Fruit fly (Drosophila melanogaster) whole organism, embryonic: ENCODE data around the gene CG42335.

Experiments used
- Adf1 ChIP-seq: fragments of 200-800 bp; sonication (Bioruptor generic); IDR thresholded peaks from 2 replicates; pipeline ENCODE4 v1.3.6; 2022; ENCODE audit warnings: missing biosample characterization, missing genetic modification characterization
- BEAF-32 ChIP-seq: fragments of 200-800 bp; sonication (Bioruptor generic); optimal IDR thresholded peaks from 3 replicates; lab custom pipeline; 2017; ENCODE audit warnings: missing biosample characterization, missing genetic modification characterization, mild to moderate bottlenecking, moderate library complexity, missing genetic modification reagents
- Bgb ChIP-seq: fragments of 200-800 bp; sonication (Bioruptor generic); IDR thresholded peaks from 2 replicates; pipeline ENCODE4 v1.3.6; 2022; ENCODE audit warnings: missing biosample characterization, missing genetic modification characterization; ENCODE audit not compliant: partially characterized antibody
- Bteb2 ChIP-seq: fragments of 200-800 bp; sonication (Bioruptor generic); optimal IDR thresholded peaks from 2 replicates; lab custom pipeline; 2016; ENCODE audit warnings: missing biosample characterization, missing genetic modification characterization
- CG11456 ChIP-seq: fragments of 200-800 bp; sonication (Bioruptor generic); IDR thresholded peaks from 3 replicates; pipeline ENCODE4 v1.3.6; 2022; ENCODE audit warnings: missing biosample characterization, missing genetic modification characterization
- CG11504 ChIP-seq: fragments of 200-800 bp; sonication (Bioruptor generic); optimal IDR thresholded peaks from 3 replicates; lab custom pipeline; 2019; ENCODE audit warnings: missing biosample characterization, mild to moderate bottlenecking, missing genetic modification characterization, moderate library complexity
- CG11695 ChIP-seq: fragments of 200-800 bp; sonication (Bioruptor generic); IDR thresholded peaks from 3 replicates; pipeline ENCODE4 v1.3.6; 2022; ENCODE audit warnings: missing biosample characterization, missing genetic modification characterization
- CG15696 ChIP-seq: fragments of 200-800 bp; sonication (Bioruptor generic); optimal IDR thresholded peaks from 2 replicates; lab custom pipeline; 2019; ENCODE audit warnings: missing biosample characterization, mild to moderate bottlenecking, missing genetic modification characterization, moderate library complexity
- CG18476 ChIP-seq: fragments of 200-800 bp; sonication (Bioruptor generic); optimal IDR thresholded peaks from 2 replicates; lab custom pipeline; 2016; ENCODE audit warnings: missing biosample characterization, mild to moderate bottlenecking, missing genetic modification characterization
- CG2712 ChIP-seq: fragments of 200-800 bp; optimal IDR thresholded peaks from 3 replicates; lab custom pipeline; 2019; ENCODE audit warnings: missing biosample characterization, mild to moderate bottlenecking, missing genetic modification characterization, moderate library complexity
- CG3407 ChIP-seq: fragments of 200-800 bp; sonication (Bioruptor generic); optimal IDR thresholded peaks from 2 replicates; lab custom pipeline; 2018; ENCODE audit warnings: missing biosample characterization, mild to moderate bottlenecking, missing genetic modification characterization
- CG34224 ChIP-seq: fragments of 200-800 bp; sonication (Bioruptor generic); IDR thresholded peaks from 3 replicates; pipeline ENCODE4 v1.3.6; 2022; ENCODE audit warnings: missing biosample characterization, missing genetic modification characterization; ENCODE audit not compliant: partially characterized antibody
- CG6272 ChIP-seq: fragments of 200-800 bp; sonication (Bioruptor generic); IDR thresholded peaks from 2 replicates; pipeline ENCODE4 v1.3.6; 2022; ENCODE audit warnings: missing biosample characterization, missing genetic modification characterization
- CG6791 ChIP-seq: fragments of 200-800 bp; sonication (Bioruptor generic); IDR thresholded peaks from 3 replicates; pipeline ENCODE4 v1.3.6; 2022; ENCODE audit warnings: missing biosample characterization, missing genetic modification characterization; ENCODE audit not compliant: partially characterized antibody
- CG8924 ChIP-seq: fragments of 200-800 bp; optimal IDR thresholded peaks from 3 replicates; lab custom pipeline; 2019; ENCODE audit warnings: missing biosample characterization, mild to moderate bottlenecking, missing genetic modification characterization, moderate library complexity
- Dek ChIP-seq: fragments of 200-800 bp; sonication (Bioruptor generic); optimal IDR thresholded peaks from 3 replicates; lab custom pipeline; 2019; ENCODE audit warnings: missing biosample characterization, mild to moderate bottlenecking, missing genetic modification characterization, moderate library complexity
- Dip2 ChIP-seq: fragments of 200-800 bp; sonication (Bioruptor generic); IDR thresholded peaks from 2 replicates; pipeline ENCODE4 v1.3.6; 2022; ENCODE audit warnings: missing biosample characterization, missing genetic modification characterization
- Ets97D ChIP-seq: fragments of 200-800 bp; sonication (Bioruptor generic); optimal IDR thresholded peaks from 3 replicates; lab custom pipeline; 2016; ENCODE audit warnings: missing biosample characterization, missing genetic modification characterization
- GATAe ChIP-seq: fragments of 200-800 bp; sonication (Bioruptor generic); conservative IDR thresholded peaks from 2 replicates; pipeline ENCODE4 v1.3.6; 2022; ENCODE audit warnings: missing biosample characterization, missing genetic modification characterization
- Gug ChIP-seq: fragments of 200-800 bp; sonication (Bioruptor generic); IDR thresholded peaks from 4 replicates; pipeline ENCODE4 v1.3.6; 2022; ENCODE audit warnings: missing biosample characterization, missing genetic modification characterization
- Jarid2 ChIP-seq: fragments of 200-800 bp; sonication (Bioruptor generic); optimal IDR thresholded peaks from 3 replicates; lab custom pipeline; 2017; ENCODE audit warnings: mild to moderate bottlenecking, missing biosample characterization, missing genetic modification reagents, missing genetic modification characterization
- Med ChIP-seq: fragments of 200-800 bp; sonication (Bioruptor generic); peaks from one replicate; lab custom pipeline; 2016; ENCODE audit warnings: missing biosample characterization, missing genetic modification characterization, mild to moderate bottlenecking, inconsistent platforms, moderate library complexity
- Scr ChIP-seq: fragments of 200-800 bp; sonication (Bioruptor generic); IDR thresholded peaks from 2 replicates; pipeline ENCODE4 v1.3.6; 2022; ENCODE audit warnings: missing biosample characterization, missing genetic modification characterization; ENCODE audit not compliant: partially characterized antibody
- Side ChIP-seq: fragments of 200-800 bp; sonication (Bioruptor generic); optimal IDR thresholded peaks from 2 replicates; lab custom pipeline; 2016; ENCODE audit warnings: missing biosample characterization, missing genetic modification characterization
- Trl ChIP-seq, 3 experiments: fragments of >200 bp in 2 of 3; fragments of 200-800 bp in 1 of 3; sonication (Bioruptor generic) in 1 of 3; optimal IDR thresholded peaks; 2 replicates in 1 of 3; 3 replicates in 2 of 3; lab custom pipeline; 2016 to 2017; ENCODE audit warnings: missing biosample characterization in 1 of 3, missing genetic modification characterization in 1 of 3
- Xrp1 ChIP-seq: fragments of 200-800 bp; sonication (Bioruptor generic); IDR thresholded peaks from 2 replicates; pipeline ENCODE4 v1.3.6; 2022; ENCODE audit warnings: missing biosample characterization, missing genetic modification characterization
- amos ChIP-seq: fragments of 200-800 bp; sonication (Bioruptor generic); IDR thresholded peaks from 2 replicates; pipeline ENCODE4 v1.3.6; 2022; ENCODE audit warnings: missing biosample characterization, missing genetic modification characterization; ENCODE audit not compliant: partially characterized antibody
- aop ChIP-seq: fragments of 200-800 bp; sonication (Bioruptor generic); IDR thresholded peaks from 2 replicates; pipeline ENCODE4 v1.3.6; 2022; ENCODE audit warnings: missing biosample characterization, missing genetic modification characterization
- ato ChIP-seq: fragments of 200-800 bp; sonication (Bioruptor generic); IDR thresholded peaks from 2 replicates; pipeline ENCODE4 v1.3.6; 2022; ENCODE audit warnings: missing biosample characterization, missing genetic modification characterization; ENCODE audit not compliant: partially characterized antibody
- bbx ChIP-seq: fragments of 200-800 bp; sonication (Bioruptor generic); IDR thresholded peaks from 2 replicates; pipeline ENCODE4 v1.3.6; 2022; ENCODE audit warnings: missing biosample characterization, missing genetic modification characterization; ENCODE audit not compliant: partially characterized antibody
- cg ChIP-seq: fragments of 200-800 bp; sonication (Bioruptor generic); optimal IDR thresholded peaks from 3 replicates; lab custom pipeline; 2019; ENCODE audit warnings: missing biosample characterization, mild to moderate bottlenecking, missing genetic modification characterization, moderate library complexity
- chm ChIP-seq: fragments of 200-800 bp; sonication (Bioruptor generic); IDR thresholded peaks from 2 replicates; pipeline ENCODE4 v1.3.6; 2022; ENCODE audit warnings: missing biosample characterization, missing genetic modification characterization
- dan ChIP-seq: fragments of 200-800 bp; sonication (Bioruptor generic); IDR thresholded peaks from 2 replicates; pipeline ENCODE4 v1.3.6; 2022; ENCODE audit warnings: missing biosample characterization, missing genetic modification characterization
- exex ChIP-seq: fragments of 200-800 bp; sonication (Bioruptor generic); optimal IDR thresholded peaks from 4 replicates; lab custom pipeline; 2018; ENCODE audit warnings: missing biosample characterization, mild to moderate bottlenecking, missing genetic modification characterization, moderate library complexity
- ftz-f1 ChIP-seq: fragments of 200-800 bp; sonication (Bioruptor generic); optimal IDR thresholded peaks from 2 replicates; lab custom pipeline; 2016; ENCODE audit warnings: missing biosample characterization, missing genetic modification characterization
- gcm2 ChIP-seq: fragments of 200-800 bp; sonication (Bioruptor generic); optimal IDR thresholded peaks from 2 replicates; lab custom pipeline; 2016; ENCODE audit warnings: missing biosample characterization, missing genetic modification characterization
- gfzf ChIP-seq: fragments of 200-800 bp; sonication (Bioruptor generic); optimal IDR thresholded peaks from 2 replicates; lab custom pipeline; 2016; ENCODE audit warnings: missing biosample characterization, mild to moderate bottlenecking, missing genetic modification characterization, moderate library complexity
- grn ChIP-seq: fragments of 200-800 bp; sonication (Bioruptor generic); optimal IDR thresholded peaks from 3 replicates; lab custom pipeline; 2017; ENCODE audit warnings: missing biosample characterization, missing genetic modification characterization
- ham ChIP-seq: fragments of 200-800 bp; sonication (Bioruptor generic); IDR thresholded peaks from 2 replicates; pipeline ENCODE4 v1.3.6; 2022; ENCODE audit warnings: missing biosample characterization, missing genetic modification characterization
- lab ChIP-seq: fragments of 200-800 bp; sonication (Bioruptor generic); optimal IDR thresholded peaks from 3 replicates; lab custom pipeline; 2017; ENCODE audit warnings: missing biosample characterization, missing genetic modification characterization, mild to moderate bottlenecking, moderate library complexity, missing genetic modification reagents
- pnt ChIP-seq: fragments of 200-800 bp; sonication (Bioruptor generic); optimal IDR thresholded peaks from 3 replicates; lab custom pipeline; 2016; ENCODE audit warnings: missing biosample characterization, missing genetic modification characterization
- pros ChIP-seq: fragments of 200-800 bp; sonication (Bioruptor generic); optimal IDR thresholded peaks from 3 replicates; lab custom pipeline; 2019; ENCODE audit warnings: missing biosample characterization, mild to moderate bottlenecking, missing genetic modification characterization, moderate library complexity
- pum ChIP-seq: fragments of 200-800 bp; sonication (Bioruptor generic); optimal IDR thresholded peaks from 2 replicates; lab custom pipeline; 2016; ENCODE audit warnings: missing biosample characterization, missing genetic modification characterization
- salm ChIP-seq: fragments of 200-800 bp; sonication (Bioruptor generic); optimal IDR thresholded peaks from 2 replicates; lab custom pipeline; 2018; ENCODE audit warnings: missing biosample characterization, mild to moderate bottlenecking, missing genetic modification characterization
- scrt ChIP-seq: fragments of 200-800 bp; sonication (Bioruptor generic); optimal IDR thresholded peaks from 2 replicates; lab custom pipeline; 2018; ENCODE audit warnings: missing biosample characterization, mild to moderate bottlenecking, missing genetic modification characterization, moderate library complexity
- sug ChIP-seq: fragments of 200-800 bp; optimal IDR thresholded peaks from 2 replicates; lab custom pipeline; 2019; ENCODE audit warnings: missing biosample characterization, mild to moderate bottlenecking, missing genetic modification characterization, moderate library complexity
- tll ChIP-seq, 2 experiments: fragments of 200-800 bp in 1 of 2; fragments of >200 bp in 1 of 2; sonication (Bioruptor generic) in 1 of 2; optimal IDR thresholded peaks; 2 replicates each; lab custom pipeline; 2017 to 2019; ENCODE audit warnings: missing biosample characterization in 2 of 2, missing genetic modification characterization in 2 of 2, mild to moderate bottlenecking in 1 of 2, moderate library complexity in 1 of 2
- z ChIP-seq: fragments of 200-800 bp; sonication (Bioruptor generic); IDR thresholded peaks from 3 replicates; pipeline ENCODE4 v1.3.6; 2022; ENCODE audit warnings: missing biosample characterization, missing genetic modification characterization
- zen2 ChIP-seq: fragments of 200-800 bp; sonication (Bioruptor generic); IDR thresholded peaks from 3 replicates; pipeline ENCODE4 v1.3.6; 2022; ENCODE audit warnings: missing biosample characterization, missing genetic modification characterization; ENCODE audit not compliant: partially characterized antibody

Gene CG42335

DNA sequence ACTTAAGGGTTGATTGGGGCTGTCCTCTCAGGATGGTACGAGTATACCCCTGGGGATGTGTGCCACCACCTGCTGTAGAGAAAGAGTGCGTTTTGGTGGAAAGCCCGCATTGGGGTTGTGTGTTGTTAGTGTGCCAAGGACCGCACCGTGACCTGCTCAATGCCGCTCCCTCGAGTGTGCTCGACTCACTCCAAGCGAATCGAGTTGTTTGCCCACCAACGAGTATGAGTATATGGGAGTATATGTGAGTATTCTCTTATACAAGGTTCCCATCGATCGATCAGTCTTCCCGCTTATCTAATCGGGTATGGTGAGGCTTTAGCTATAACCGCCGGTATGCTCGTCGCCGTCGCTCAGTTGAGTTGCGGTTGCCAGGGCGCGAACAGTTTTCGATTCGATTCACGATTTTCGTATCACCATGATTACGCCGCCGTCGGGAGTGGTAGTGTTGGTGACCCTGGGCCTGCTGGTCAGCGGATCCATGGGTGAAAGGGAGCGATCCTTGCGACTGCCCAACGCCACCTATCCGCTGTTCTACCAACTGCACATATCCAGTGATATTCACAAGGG lies 18.7 kb upstream of the CG42335 start, which contains the start of gene CG5849:
Gene CG5849, plus strand, starts transcription at position 356 of the 570 bp plus-strand sequence.
- TF ChIP-seq CG3407 (GFP tag; lab: Kevin White, UChicago) (no peak), CG6791 (GFP tag; lab: Robert Waterston, UW) (0 out of 3 replicates have a peak, but pooled peaks have one; percentile 32), CG15696 (tag; lab: Kevin White, UChicago) (no peak), ato (GFP tag; lab: Robert Waterston, UW) (0 out of 2 replicates have a peak, but pooled peaks have one; percentile 26), lab (GFP tag; lab: Kevin White, UChicago) (peak; percentile 83), scrt (GFP tag; lab: Kevin White, UChicago) (no peak), pum (GFP tag; lab: Kevin White, UChicago) (no peak), zen2 (GFP tag; lab: Robert Waterston, UW) (no peak), Gug (GFP tag; lab: Robert Waterston, UW) (no peak), CG11504 (tag; lab: Kevin White, UChicago) (no peak), Dip2 (GFP tag; lab: Robert Waterston, UW) (no peak), z (GFP tag; lab: Robert Waterston, UW) (peak; percentile 92), BEAF-32 (GFP tag; lab: Kevin White, UChicago) (no peak), CG34224 (GFP tag; lab: Robert Waterston, UW) (0 out of 3 replicates have a peak, but pooled peaks have one; percentile 12), CG11695 (GFP tag; lab: Robert Waterston, UW) (no peak), GATAe (peak; percentile 68), Adf1 (GFP tag; lab: Robert Waterston, UW) (no peak), gcm2 (GFP tag; lab: Kevin White, UChicago) (no peak), pnt (GFP tag; lab: Kevin White, UChicago) (no peak), CG8924 (tag; lab: Kevin White, UChicago) (no peak), Bteb2 (GFP tag; lab: Kevin White, UChicago) (no peak), Side (no peak), ham (GFP tag; lab: Robert Waterston, UW) (no peak), pros (GFP tag; lab: Kevin White, UChicago) (peak; percentile 29), Jarid2 (GFP tag; lab: Kevin White, UChicago) (peak; percentile 80), Bgb (GFP tag; lab: Robert Waterston, UW) (no peak; the same call in 1 of the 2 replicates), CG11456 (GFP tag; lab: Robert Waterston, UW) (no peak), CG18476 (GFP tag; lab: Kevin White, UChicago) (no peak), Ets97D (GFP tag; lab: Kevin White, UChicago) (no peak), bbx (no peak), CG2712 (no peak), chm (no peak), exex (tag; lab: Kevin White, UChicago) (peak; percentile 26), tll (GFP tag; optimal IDR thresholded peaks at IDR 0.05; lab: Kevin White, UChicago) (no peak), cg (GFP tag; lab: Kevin White, UChicago) (peak; percentile 10), CG6272 (no peak), gfzf (GFP tag; lab: Kevin White, UChicago) (no peak), Xrp1 (GFP tag; lab: Robert Waterston, UW) (no peak), amos (peak; percentile 33; the same call in 1 of the 2 replicates), Trl (optimal IDR thresholded peaks at IDR 0.05; lab: Kevin White, UChicago) (peak; percentile 6 to 14), Trl (GFP tag; optimal IDR thresholded peaks at IDR 0.05; lab: Kevin White, UChicago) (no peak), Dek (no peak), grn (GFP tag; lab: Kevin White, UChicago) (peak; percentile 67), Med (peak; percentile 50), salm (tag; lab: Kevin White, UChicago) (no peak), aop (no peak), Scr (no peak), dan (no peak), ftz-f1 (peak; percentile 45), sug (tag; lab: Kevin White, UChicago) (peak; percentile 29)
